Fruit fly (Drosophila melanogaster): ENCODE measurements around the gene Trc8.

Gene Trc8

dm6 chr3R:29493242-29493944 lies 10.2 kb downstream of the Trc8 start, which contains the start of the genes CG2310 and Diedel (continued):
- TF ChIP-seq YL-1 (GFP tag; optimal IDR thresholded peaks at IDR 0.05) (peak; percentile 78), CG6791 (GFP tag; IDR thresholded peaks at IDR 0.05; ENCODE audit: partially characterized antibody) (peak; percentile 69; the same call in 2 of the 3 replicates), lilli (GFP tag; optimal IDR thresholded peaks at IDR 0.05) (no peak), CG7372 (GFP tag; IDR thresholded peaks at IDR 0.05) (no peak), Dip3 (GFP tag; optimal IDR thresholded peaks at IDR 0.05) (no peak), Hr78 (GFP tag; optimal IDR thresholded peaks at IDR 0.05) (no peak), CG2116 (GFP tag; optimal IDR thresholded peaks at IDR 0.05) (peak; percentile 57), CG9437 (GFP tag; optimal IDR thresholded peaks at IDR 0.05) (no peak), vvl (GFP tag; IDR thresholded peaks at IDR 0.05) (peak; percentile 37; the same call in 1 of the 2 replicates), CG30020 (tag; optimal IDR thresholded peaks at IDR 0.05) (peak; percentile 4), Lim3 (GFP tag; IDR thresholded peaks at IDR 0.05) (no peak), CG7963 (GFP tag; IDR thresholded peaks at IDR 0.05; ENCODE audit: partially characterized antibody) (no peak), wor (GFP tag; IDR thresholded peaks at IDR 0.05) (no peak), lola (GFP tag; optimal IDR thresholded peaks at IDR 0.05) (peak in 1 of 3 experiments; percentile 35), CG2712 (tag; optimal IDR thresholded peaks at IDR 0.05) (peak; percentile 39), nmo (GFP tag; optimal IDR thresholded peaks at IDR 0.05) (peak; percentile 10), vnd (GFP tag; IDR thresholded peaks at IDR 0.05; ENCODE audit: partially characterized antibody) (peak; percentile 44; the same call in 1 of the 3 replicates), CG14441 (GFP tag; IDR thresholded peaks at IDR 0.05) (0 out of 2 replicates have a peak, but pooled peaks have one; percentile 8), Adf1 (GFP tag; IDR thresholded peaks at IDR 0.05) (peak; percentile 71; the same call in 1 of the 2 replicates), CG1792 (GFP tag; optimal IDR thresholded peaks at IDR 0.05) (peak; percentile 49), CoRest (tag; optimal IDR thresholded peaks at IDR 0.05) (peak; percentile 28), CG10209 (GFP tag; optimal IDR thresholded peaks at IDR 0.05) (peak; percentile 99), CG13775 (GFP tag; optimal IDR thresholded peaks at IDR 0.05) (peak; percentile 2), CG34224 (GFP tag; IDR thresholded peaks at IDR 0.05; ENCODE audit: partially characterized antibody) (peak; percentile 40; the same call in 2 of the 3 replicates), dati (GFP tag; IDR thresholded peaks at IDR 0.05) (no peak), mam (GFP tag; optimal IDR thresholded peaks at IDR 0.05) (no peak), trem (tag; optimal IDR thresholded peaks at IDR 0.05) (peak; percentile 65), Rfx (GFP tag; IDR thresholded peaks at IDR 0.05) (peak; percentile 51; the same call in 1 of the 2 replicates), Deaf1 (tag; optimal IDR thresholded peaks at IDR 0.05) (peak; percentile 85), Pdp1 (GFP tag; optimal IDR thresholded peaks at IDR 0.05) (peak in 1 of 2 experiments; percentile 20), Dref (GFP tag; IDR thresholded peaks at IDR 0.05) (peak; percentile 73), phol (tag; optimal IDR thresholded peaks at IDR 0.05) (peak; percentile 47), Dbx (GFP tag; IDR thresholded peaks at IDR 0.05) (0 out of 3 replicates have a peak, but pooled peaks have one; percentile 28), sc (optimal IDR thresholded peaks at IDR 0.05) (no peak), sc (GFP tag; optimal IDR thresholded peaks at IDR 0.05) (no peak), Bgb (GFP tag; IDR thresholded peaks at IDR 0.05; ENCODE audit: partially characterized antibody) (peak; percentile 54; the same call in 1 of the 2 replicates), CG16813 (GFP tag; IDR thresholded peaks at IDR 0.05; ENCODE audit: partially characterized antibody) (peak; percentile 63; the same call in 2 of the 3 replicates), Sin3A (optimal IDR thresholded peaks at IDR 0.05) (peak; percentile 33), hth (optimal IDR thresholded peaks at IDR 0.05) (no peak), Dll (GFP tag; IDR thresholded peaks at IDR 0.05; ENCODE audit: partially characterized antibody) (peak; percentile 48; the same call in 3 of the 4 replicates), zen (tag; optimal IDR thresholded peaks at IDR 0.05) (peak; percentile 49), CG18619 (GFP tag; optimal IDR thresholded peaks at IDR 0.05) (no peak), dpn (GFP tag; optimal IDR thresholded peaks at IDR 0.05) (peak in 1 of 2 experiments; percentile 11), CG12659 (GFP tag; optimal IDR thresholded peaks at IDR 0.05) (peak; percentile 19), dm (GFP tag; optimal IDR thresholded peaks at IDR 0.05) (peak; percentile 24), CG7987 (GFP tag; optimal IDR thresholded peaks at IDR 0.05) (peak; percentile 5), CG3065 (GFP tag; optimal IDR thresholded peaks at IDR 0.05) (peak; percentile 0)
